Fruit fly (Drosophila melanogaster) whole organism, embryonic: ENCODE data around the gene CG33332.

Source experiments
- Abd-B ChIP-seq: fragments of 200-800 bp; sonication (Bioruptor generic); optimal IDR thresholded peaks from 2 replicates; lab custom pipeline; 2018; ENCODE audit warnings: missing biosample characterization, mild to moderate bottlenecking, missing genetic modification characterization, moderate library complexity
- BEAF-32 ChIP-seq: fragments of 200-800 bp; sonication (Bioruptor generic); optimal IDR thresholded peaks from 3 replicates; lab custom pipeline; 2017; ENCODE audit warnings: missing biosample characterization, missing genetic modification characterization, mild to moderate bottlenecking, moderate library complexity, missing genetic modification reagents
- BtbVII ChIP-seq: fragments of 200-800 bp; sonication (Bioruptor generic); optimal IDR thresholded peaks from 3 replicates; lab custom pipeline; 2017; ENCODE audit warnings: missing biosample characterization, mild to moderate bottlenecking, missing genetic modification characterization
- CG10147 ChIP-seq: fragments of 200-800 bp; sonication (Bioruptor generic); optimal IDR thresholded peaks from 2 replicates; lab custom pipeline; 2019; ENCODE audit warnings: missing biosample characterization, mild to moderate bottlenecking, missing genetic modification characterization, moderate library complexity
- CG10462 ChIP-seq: fragments of 200-800 bp; sonication (Bioruptor generic); optimal IDR thresholded peaks from 2 replicates; lab custom pipeline; 2016; ENCODE audit warnings: missing biosample characterization, missing genetic modification characterization
- CG10565 ChIP-seq: fragments of 200-800 bp; sonication (Bioruptor generic); optimal IDR thresholded peaks from 3 replicates; lab custom pipeline; 2016; ENCODE audit warnings: missing biosample characterization, mild to moderate bottlenecking, missing genetic modification characterization
- CG11093 ChIP-seq: fragments of 200-800 bp; sonication (Bioruptor generic); IDR thresholded peaks from 3 replicates; pipeline ENCODE4 v1.3.6; 2022; ENCODE audit warnings: missing biosample characterization, missing genetic modification characterization
- CG11398 ChIP-seq: fragments of 200-800 bp; sonication (Bioruptor generic); optimal IDR thresholded peaks from 2 replicates; lab custom pipeline; 2016; ENCODE audit warnings: missing biosample characterization, missing genetic modification characterization
- CG11696 ChIP-seq: fragments of 200-800 bp; sonication (Bioruptor generic); IDR thresholded peaks from 2 replicates; pipeline ENCODE4 v1.3.6; 2022; ENCODE audit warnings: missing biosample characterization, missing genetic modification characterization
- CG14667 ChIP-seq: fragments of 200-800 bp; sonication (Bioruptor generic); IDR thresholded peaks from 2 replicates; pipeline ENCODE4 v1.3.6; 2022; ENCODE audit warnings: missing biosample characterization, missing genetic modification characterization
- CG15601 ChIP-seq: fragments of 200-800 bp; sonication (Bioruptor generic); optimal IDR thresholded peaks from 3 replicates; lab custom pipeline; 2019; ENCODE audit warnings: missing biosample characterization, mild to moderate bottlenecking, missing genetic modification characterization, moderate library complexity
- CG16813 ChIP-seq: fragments of 200-800 bp; sonication (Bioruptor generic); IDR thresholded peaks from 3 replicates; pipeline ENCODE4 v1.3.6; 2022; ENCODE audit warnings: missing biosample characterization, missing genetic modification characterization; ENCODE audit not compliant: partially characterized antibody
- CG1792 ChIP-seq: fragments of 200-800 bp; sonication (Bioruptor generic); optimal IDR thresholded peaks from 2 replicates; lab custom pipeline; 2016; ENCODE audit warnings: missing biosample characterization, missing genetic modification characterization
- CG32532 ChIP-seq: fragments of 200-800 bp; sonication (Bioruptor generic); IDR thresholded peaks from 2 replicates; pipeline ENCODE4 v1.3.6; 2022; ENCODE audit warnings: missing biosample characterization, missing genetic modification characterization
- CG33213 ChIP-seq: fragments of 200-800 bp; sonication (Bioruptor generic); optimal IDR thresholded peaks from 3 replicates; lab custom pipeline; 2016; ENCODE audit warnings: missing biosample characterization, missing genetic modification characterization
- CG4328 ChIP-seq: fragments of 200-800 bp; sonication (Bioruptor generic); optimal IDR thresholded peaks from 3 replicates; lab custom pipeline; 2017; ENCODE audit warnings: missing biosample characterization, missing genetic modification reagents, missing genetic modification characterization
- CG4360 ChIP-seq: fragments of 200-800 bp; sonication (Bioruptor generic); IDR thresholded peaks from 2 replicates; pipeline ENCODE4 v1.3.6; 2022; ENCODE audit warnings: missing biosample characterization, missing genetic modification characterization
- CG4820 ChIP-seq: fragments of 200-800 bp; sonication (Bioruptor generic); optimal IDR thresholded peaks from 3 replicates; lab custom pipeline; 2016; ENCODE audit warnings: missing biosample characterization, missing genetic modification characterization
- CG6689 ChIP-seq: fragments of 200-800 bp; sonication (Bioruptor generic); IDR thresholded peaks from 2 replicates; pipeline ENCODE4 v1.3.6; 2022; ENCODE audit warnings: missing biosample characterization, missing genetic modification characterization
- CG7745 ChIP-seq: fragments of 200-800 bp; sonication (Bioruptor generic); optimal IDR thresholded peaks from 2 replicates; lab custom pipeline; 2018; ENCODE audit warnings: missing biosample characterization, mild to moderate bottlenecking, missing genetic modification characterization, moderate library complexity
- CG8281 ChIP-seq: fragments of 200-800 bp; sonication (Bioruptor generic); optimal IDR thresholded peaks from 2 replicates; lab custom pipeline; 2018; ENCODE audit warnings: missing biosample characterization, mild to moderate bottlenecking, missing genetic modification characterization, moderate library complexity
- CG8388 ChIP-seq: fragments of 200-800 bp; sonication (Bioruptor generic); optimal IDR thresholded peaks from 2 replicates; lab custom pipeline; 2019; ENCODE audit warnings: missing biosample characterization, mild to moderate bottlenecking, missing genetic modification characterization, moderate library complexity
- CG9876 ChIP-seq: fragments of 200-800 bp; sonication (Bioruptor generic); optimal IDR thresholded peaks from 2 replicates; lab custom pipeline; 2016; ENCODE audit warnings: missing biosample characterization, missing genetic modification characterization
- Dfd ChIP-seq, 2 experiments: fragments of >200 bp; optimal IDR thresholded peaks; 2 replicates each; lab custom pipeline; 2017; ENCODE audit warnings: missing biosample characterization in 2 of 2, missing genetic modification characterization in 2 of 2
- Dll ChIP-seq: fragments of 200-800 bp; sonication (Bioruptor generic); IDR thresholded peaks from 4 replicates; pipeline ENCODE4 v1.3.6; 2022; ENCODE audit warnings: missing biosample characterization, missing genetic modification characterization; ENCODE audit not compliant: partially characterized antibody
- Doc2 ChIP-seq: fragments of 200-800 bp; sonication (Bioruptor generic); IDR thresholded peaks from 2 replicates; pipeline ENCODE4 v1.3.6; 2022; ENCODE audit warnings: missing biosample characterization, missing genetic modification characterization
- E2f2 ChIP-seq: fragments of 200-800 bp; sonication (Bioruptor generic); IDR thresholded peaks from 2 replicates; pipeline ENCODE4 v1.3.6; 2022; ENCODE audit warnings: missing biosample characterization, missing genetic modification characterization
- Hr51 ChIP-seq, 2 experiments: fragments of 200-800 bp; sonication (Bioruptor generic); optimal IDR thresholded peaks; 2 replicates in 1 of 2; 3 replicates in 1 of 2; lab custom pipeline; 2016 to 2018; ENCODE audit warnings: missing biosample characterization in 2 of 2, missing genetic modification characterization in 2 of 2, mild to moderate bottlenecking in 1 of 2, moderate library complexity in 1 of 2
- Hsf ChIP-seq: fragments of 200-800 bp; sonication (Bioruptor generic); optimal IDR thresholded peaks from 3 replicates; lab custom pipeline; 2016; ENCODE audit warnings: missing biosample characterization, missing genetic modification characterization
- MESR4 ChIP-seq: fragments of 200-800 bp; sonication (Bioruptor generic); optimal IDR thresholded peaks from 2 replicates; lab custom pipeline; 2018; ENCODE audit warnings: missing biosample characterization, mild to moderate bottlenecking, missing genetic modification characterization, moderate library complexity
- NK7.1 ChIP-seq: fragments of 200-800 bp; sonication (Bioruptor generic); optimal IDR thresholded peaks from 3 replicates; lab custom pipeline; 2016; ENCODE audit warnings: missing biosample characterization, missing genetic modification characterization
- Sry-δ ChIP-seq: fragments of 200-800 bp; sonication (Bioruptor generic); optimal IDR thresholded peaks from 2 replicates; lab custom pipeline; 2016; ENCODE audit warnings: missing biosample characterization, missing genetic modification characterization
- Usf ChIP-seq: fragments of 200-800 bp; sonication (Bioruptor generic); optimal IDR thresholded peaks from 2 replicates; lab custom pipeline; 2017; ENCODE audit warnings: missing genotype, missing biosample characterization, missing genetic modification characterization
- en ChIP-seq: fragments of 200-800 bp; sonication (Bioruptor generic); optimal IDR thresholded peaks from 2 replicates; lab custom pipeline; 2016; ENCODE audit warnings: missing biosample characterization, missing genetic modification characterization
- ewg ChIP-seq: fragments of 200-800 bp; sonication (Bioruptor generic); optimal IDR thresholded peaks from 3 replicates; lab custom pipeline; 2017; ENCODE audit warnings: mild to moderate bottlenecking, missing biosample characterization, missing genetic modification reagents, missing genetic modification characterization
- gce ChIP-seq: fragments of 200-800 bp; sonication (Bioruptor generic); IDR thresholded peaks from 3 replicates; pipeline ENCODE4 v1.3.6; 2022; ENCODE audit warnings: missing biosample characterization, missing genetic modification characterization
- grau ChIP-seq: fragments of 200-800 bp; optimal IDR thresholded peaks from 3 replicates; lab custom pipeline; 2019; ENCODE audit warnings: missing biosample characterization, mild to moderate bottlenecking, missing genetic modification characterization, moderate library complexity
- gt ChIP-seq: fragments of 200-800 bp; sonication (Bioruptor generic); IDR thresholded peaks from 2 replicates; pipeline ENCODE4 v1.3.6; 2022; ENCODE audit warnings: missing biosample characterization, missing genetic modification characterization
- hkb ChIP-seq, 2 experiments: fragments of 200-800 bp in 1 of 2; fragments of >200 bp in 1 of 2; sonication (Bioruptor generic) in 1 of 2; IDR thresholded peaks in 1 of 2; optimal IDR thresholded peaks in 1 of 2; 2 replicates each; pipeline versions ENCODE4 v1.3.6 to Lab custom; 2017 to 2022; ENCODE audit warnings: missing biosample characterization in 1 of 2, missing genetic modification characterization in 1 of 2
- kay ChIP-seq: fragments of 200-800 bp; sonication (Bioruptor generic); optimal IDR thresholded peaks from 2 replicates; lab custom pipeline; 2016; ENCODE audit warnings: missing biosample characterization, missing genetic modification characterization
- ken ChIP-seq: fragments of 200-800 bp; sonication (Bioruptor generic); IDR thresholded peaks from 3 replicates; pipeline ENCODE4 v1.3.6; 2022; ENCODE audit warnings: missing biosample characterization, missing genetic modification characterization
- klu ChIP-seq: fragments of 200-800 bp; sonication (Bioruptor generic); IDR thresholded peaks from 2 replicates; pipeline ENCODE4 v1.3.6; 2022; ENCODE audit warnings: missing biosample characterization, missing genetic modification characterization
- lilli ChIP-seq: fragments of 200-800 bp; sonication (Bioruptor generic); optimal IDR thresholded peaks from 3 replicates; lab custom pipeline; 2016; ENCODE audit warnings: missing biosample characterization, missing genetic modification characterization
- scrt ChIP-seq: fragments of 200-800 bp; sonication (Bioruptor generic); optimal IDR thresholded peaks from 2 replicates; lab custom pipeline; 2018; ENCODE audit warnings: missing biosample characterization, mild to moderate bottlenecking, missing genetic modification characterization, moderate library complexity
- sob ChIP-seq: fragments of 200-800 bp; sonication (Bioruptor generic); IDR thresholded peaks from 2 replicates; pipeline ENCODE4 v1.3.6; 2022; ENCODE audit warnings: missing biosample characterization, missing genetic modification characterization
- stc ChIP-seq: fragments of 200-800 bp; sonication (Bioruptor generic); IDR thresholded peaks from 2 replicates; pipeline ENCODE4 v1.3.6; 2022; ENCODE audit warnings: missing biosample characterization, missing genetic modification characterization
- stwl ChIP-seq: fragments of 200-800 bp; sonication (Bioruptor generic); optimal IDR thresholded peaks from 3 replicates; lab custom pipeline; 2018; ENCODE audit warnings: missing biosample characterization, mild to moderate bottlenecking, missing genetic modification characterization, moderate library complexity
- sug ChIP-seq: fragments of 200-800 bp; optimal IDR thresholded peaks from 2 replicates; lab custom pipeline; 2019; ENCODE audit warnings: missing biosample characterization, mild to moderate bottlenecking, missing genetic modification characterization, moderate library complexity
- tap ChIP-seq: fragments of 200-800 bp; optimal IDR thresholded peaks from 3 replicates; lab custom pipeline; 2019; ENCODE audit warnings: missing biosample characterization, mild to moderate bottlenecking, missing genetic modification characterization, moderate library complexity
- wdn ChIP-seq: fragments of 200-800 bp; sonication (Bioruptor generic); IDR thresholded peaks from 2 replicates; pipeline ENCODE4 v1.3.6; 2022; ENCODE audit warnings: missing biosample characterization, missing genetic modification characterization

CG33332 gene

dm6 chr3R:14903837-14904431 is 17.7 kb downstream of the CG33332 start, which contains the start of gene VhaPPA1-1 (continued):
- no peak for TF ChIP-seq Dfd (GFP tag; optimal IDR thresholded peaks at IDR 0.05; lab: Kevin White, UChicago)
- TF ChIP-seq E2f2 (GFP tag; lab: Robert Waterston, UW), result peak; percentile 60; the same call in 1 of the 2 replicates
- TF ChIP-seq BEAF-32 (GFP tag; lab: Kevin White, UChicago), result peak; percentile 72
- peak; percentile 63; the same call in 2 of the 3 replicates for TF ChIP-seq CG16813 (GFP tag; lab: Robert Waterston, UW)
- no peak for TF ChIP-seq stc (GFP tag; lab: Robert Waterston, UW)
- TF ChIP-seq stwl (tag; lab: Kevin White, UChicago), result peak; percentile 80
- TF ChIP-seq CG7745 (tag; lab: Kevin White, UChicago), result no peak
- no peak for TF ChIP-seq ken (GFP tag; lab: Robert Waterston, UW)
- TF ChIP-seq CG32532, result peak; percentile 8; the same call in 1 of the 2 replicates
- peak; percentile 15 for TF ChIP-seq kay
- TF ChIP-seq Abd-B (GFP tag; lab: Kevin White, UChicago), result peak; percentile 46
- peak; percentile 16 for TF ChIP-seq grau (tag; lab: Kevin White, UChicago)
- TF ChIP-seq CG33213 (GFP tag; lab: Kevin White, UChicago), result peak; percentile 15
- TF ChIP-seq Dll (GFP tag; lab: Robert Waterston, UW), result peak; percentile 60; the same call in 2 of the 4 replicates
- peak; percentile 9 for TF ChIP-seq CG8388
- TF ChIP-seq CG1792, result peak; percentile 8
- no peak for TF ChIP-seq klu (GFP tag; lab: Robert Waterston, UW)
- TF ChIP-seq CG4360 (GFP tag; lab: Robert Waterston, UW), result no peak
- no peak for TF ChIP-seq CG11093
- peak; percentile 9 for TF ChIP-seq NK7.1 (GFP tag; lab: Kevin White, UChicago)
- peak; percentile 96 for TF ChIP-seq hkb (optimal IDR thresholded peaks at IDR 0.05; lab: Kevin White, UChicago)
- no peak for TF ChIP-seq hkb (GFP tag; IDR thresholded peaks at IDR 0.05; lab: Robert Waterston, UW)
- TF ChIP-seq Hr51 (GFP tag; optimal IDR thresholded peaks at IDR 0.05; lab: Kevin White, UChicago), result no peak
- no peak for TF ChIP-seq CG10462 (GFP tag; lab: Kevin White, UChicago)
- peak; percentile 86 for TF ChIP-seq Sry-δ (GFP tag; lab: Kevin White, UChicago)
- no peak for TF ChIP-seq wdn (GFP tag; lab: Robert Waterston, UW)
- no peak for TF ChIP-seq CG10565 (GFP tag; lab: Kevin White, UChicago)
- no peak for TF ChIP-seq CG9876 (GFP tag; lab: Kevin White, UChicago)
- TF ChIP-seq CG15601, result peak; percentile 36
- TF ChIP-seq CG4820 (GFP tag; lab: Kevin White, UChicago), result no peak
- no peak for TF ChIP-seq CG11696 (GFP tag; lab: Robert Waterston, UW)
- peak; percentile 18 for TF ChIP-seq Hsf
- TF ChIP-seq CG11398, result no peak
- TF ChIP-seq BtbVII (GFP tag; lab: Kevin White, UChicago), result no peak
- peak; percentile 69 for TF ChIP-seq sug (tag; lab: Kevin White, UChicago)
- no peak for TF ChIP-seq CG14667 (GFP tag; lab: Robert Waterston, UW)
- TF ChIP-seq CG8281 (tag; lab: Kevin White, UChicago), result no peak
- TF ChIP-seq Usf (GFP tag; lab: Kevin White, UChicago), result peak; percentile 72
- no peak for TF ChIP-seq scrt (GFP tag; lab: Kevin White, UChicago)
- no peak for TF ChIP-seq tap (tag; lab: Kevin White, UChicago)
- TF ChIP-seq MESR4 (GFP tag; lab: Kevin White, UChicago), result peak; percentile 96
- TF ChIP-seq en (GFP tag; lab: Kevin White, UChicago), result no peak
- peak; percentile 58 for TF ChIP-seq CG10147 (GFP tag; lab: Kevin White, UChicago)
- peak; percentile 29; the same call in 1 of the 2 replicates for TF ChIP-seq CG6689 (GFP tag; lab: Robert Waterston, UW)
- TF ChIP-seq gce (GFP tag; lab: Robert Waterston, UW), result no peak
- TF ChIP-seq CG4328 (GFP tag; lab: Kevin White, UChicago), result no peak
- no peak for TF ChIP-seq ewg (GFP tag; lab: Kevin White, UChicago)
- TF ChIP-seq gt, result no peak
- peak; percentile 22 for TF ChIP-seq lilli (GFP tag; lab: Kevin White, UChicago)
- no peak for TF ChIP-seq sob (GFP tag; lab: Robert Waterston, UW)
- TF ChIP-seq Doc2 (GFP tag; lab: Robert Waterston, UW), result no peak
